Fruit fly (Drosophila melanogaster) whole organism, embryonic: ENCODE results near the gene retinin.
A peak's percentile ranks its signal among the peaks of the same experiment; 100 is the strongest.

Experiments used
- Adf1 ChIP-seq: fragments of 200-800 bp; sonication (Bioruptor generic); IDR thresholded peaks from 2 replicates; pipeline ENCODE4 v1.3.6; 2022; ENCODE audit warnings: missing biosample characterization, missing genetic modification characterization
- Awh ChIP-seq: fragments of 200-800 bp; sonication (Bioruptor generic); IDR thresholded peaks from 2 replicates; pipeline ENCODE4, ENCODE4 v1.3.6; 2022; ENCODE audit warnings: missing biosample characterization, missing genetic modification characterization
- Blimp-1 ChIP-seq: fragments of 200-800 bp; sonication (Bioruptor generic); optimal IDR thresholded peaks from 3 replicates; lab custom pipeline; 2018; ENCODE audit warnings: missing biosample characterization, missing genetic modification characterization, mild to moderate bottlenecking, moderate library complexity, missing genetic modification reagents
- C15 ChIP-seq: fragments of 200-800 bp; sonication (Bioruptor generic); IDR thresholded peaks from 3 replicates; pipeline ENCODE4 v1.3.6; 2022; ENCODE audit warnings: missing biosample characterization, missing genetic modification characterization
- CG10209 ChIP-seq: fragments of 200-800 bp; sonication (Bioruptor generic); optimal IDR thresholded peaks from 3 replicates; lab custom pipeline; 2017; ENCODE audit warnings: missing biosample characterization, mild to moderate bottlenecking, missing genetic modification characterization, missing genetic modification reagents
- CG10565 ChIP-seq: fragments of 200-800 bp; sonication (Bioruptor generic); optimal IDR thresholded peaks from 3 replicates; lab custom pipeline; 2016; ENCODE audit warnings: missing biosample characterization, mild to moderate bottlenecking, missing genetic modification characterization
- CG10979 ChIP-seq: fragments of 200-800 bp; sonication (Bioruptor generic); optimal IDR thresholded peaks from 2 replicates; lab custom pipeline; 2018; ENCODE audit warnings: missing biosample characterization, mild to moderate bottlenecking, missing genetic modification characterization, moderate library complexity
- CG1233 ChIP-seq: fragments of 200-800 bp; sonication (Bioruptor generic); optimal IDR thresholded peaks from 4 replicates; lab custom pipeline; 2018; ENCODE audit warnings: missing biosample characterization, mild to moderate bottlenecking, missing genetic modification characterization
- CG12659 ChIP-seq: fragments of 200-800 bp; sonication (Bioruptor generic); optimal IDR thresholded peaks from 3 replicates; lab custom pipeline; 2017; ENCODE audit warnings: mild to moderate bottlenecking, missing biosample characterization, missing genetic modification reagents, missing genetic modification characterization
- CG12942 ChIP-seq: fragments of 200-800 bp; sonication (Bioruptor generic); optimal IDR thresholded peaks from 3 replicates; lab custom pipeline; 2016; ENCODE audit warnings: missing biosample characterization, missing genetic modification characterization
- CG13123 ChIP-seq: fragments of 200-800 bp; sonication (Bioruptor generic); optimal IDR thresholded peaks from 2 replicates; lab custom pipeline; 2016; ENCODE audit warnings: missing biosample characterization, missing genetic modification characterization
- CG14441 ChIP-seq: fragments of 200-800 bp; sonication (Bioruptor generic); IDR thresholded peaks from 2 replicates; pipeline ENCODE4 v1.3.6; 2022; ENCODE audit warnings: missing biosample characterization, missing genetic modification characterization
- CG15011 ChIP-seq: fragments of 200-800 bp; sonication (Bioruptor generic); optimal IDR thresholded peaks from 3 replicates; lab custom pipeline; 2018; ENCODE audit warnings: missing biosample characterization, mild to moderate bottlenecking, missing genetic modification characterization
- CG15479 ChIP-seq: fragments of 200-800 bp; sonication (Bioruptor generic); optimal IDR thresholded peaks from 3 replicates; lab custom pipeline; 2019; ENCODE audit warnings: missing biosample characterization, mild to moderate bottlenecking, missing genetic modification characterization, moderate library complexity
- CG1602 ChIP-seq: fragments of 200-800 bp; sonication (Bioruptor generic); optimal IDR thresholded peaks from 3 replicates; lab custom pipeline; 2016; ENCODE audit warnings: missing biosample characterization, missing genetic modification characterization
- CG1647 ChIP-seq: fragments of 200-800 bp; sonication (Bioruptor generic); optimal IDR thresholded peaks from 3 replicates; lab custom pipeline; 2016; ENCODE audit warnings: missing biosample characterization, missing genetic modification characterization
- CG17385 ChIP-seq: fragments of 200-800 bp; sonication (Bioruptor generic); optimal IDR thresholded peaks from 3 replicates; lab custom pipeline; 2018; ENCODE audit warnings: missing biosample characterization, mild to moderate bottlenecking, missing genetic modification characterization
- CG18619 ChIP-seq: fragments of 200-800 bp; sonication (Bioruptor generic); optimal IDR thresholded peaks from 3 replicates; lab custom pipeline; 2017; ENCODE audit warnings: missing biosample characterization, mild to moderate bottlenecking, missing genetic modification characterization
- CG2120 ChIP-seq: fragments of 200-800 bp; sonication (Bioruptor generic); optimal IDR thresholded peaks from 3 replicates; lab custom pipeline; 2016; ENCODE audit warnings: missing biosample characterization, missing genetic modification characterization
- CG2712 ChIP-seq: fragments of 200-800 bp; optimal IDR thresholded peaks from 3 replicates; lab custom pipeline; 2019; ENCODE audit warnings: missing biosample characterization, mild to moderate bottlenecking, missing genetic modification characterization, moderate library complexity
- CG31441 ChIP-seq: fragments of 200-800 bp; sonication (Bioruptor generic); IDR thresholded peaks from 2 replicates; pipeline ENCODE4 v1.3.6; 2022; ENCODE audit warnings: missing biosample characterization, missing genetic modification characterization
- CG7271 ChIP-seq: fragments of 200-800 bp; sonication (Bioruptor generic); optimal IDR thresholded peaks from 2 replicates; lab custom pipeline; 2018; ENCODE audit warnings: missing biosample characterization, mild to moderate bottlenecking, missing genetic modification characterization, moderate library complexity
- CG7372 ChIP-seq: fragments of 200-800 bp; sonication (Bioruptor generic); IDR thresholded peaks from 2 replicates; pipeline ENCODE4 v1.3.6; 2022; ENCODE audit warnings: missing biosample characterization, missing genetic modification characterization
- CG8765 ChIP-seq: fragments of 200-800 bp; sonication (Bioruptor generic); IDR thresholded peaks from 2 replicates; pipeline ENCODE4 v1.3.6; 2022; ENCODE audit warnings: missing biosample characterization, missing genetic modification characterization
- CG9797 ChIP-seq: fragments of 200-800 bp; sonication (Bioruptor generic); optimal IDR thresholded peaks from 3 replicates; lab custom pipeline; 2018; ENCODE audit warnings: missing biosample characterization, mild to moderate bottlenecking, missing genetic modification characterization
- Doc2 ChIP-seq: fragments of 200-800 bp; sonication (Bioruptor generic); IDR thresholded peaks from 2 replicates; pipeline ENCODE4 v1.3.6; 2022; ENCODE audit warnings: missing biosample characterization, missing genetic modification characterization
- Eip74EF ChIP-seq, 2 experiments: fragments of 200-800 bp in 1 of 2; fragments of >200 bp in 1 of 2; sonication (Bioruptor generic) in 1 of 2; optimal IDR thresholded peaks; 2 replicates each; lab custom pipeline; 2017 to 2019; ENCODE audit warnings: missing biosample characterization in 2 of 2, missing genetic modification characterization in 2 of 2, mild to moderate bottlenecking in 1 of 2, moderate library complexity in 1 of 2
- Fer1 ChIP-seq: fragments of 200-800 bp; sonication (Bioruptor generic); optimal IDR thresholded peaks from 2 replicates; lab custom pipeline; 2017; ENCODE audit warnings: missing biosample characterization, mild to moderate bottlenecking, missing genetic modification characterization
- Neu2 ChIP-seq: fragments of 200-800 bp; sonication (Bioruptor generic); optimal IDR thresholded peaks from 3 replicates; lab custom pipeline; 2016; ENCODE audit warnings: missing biosample characterization, missing genetic modification characterization, borderline replicate concordance
- Sry-β ChIP-seq: fragments of 200-800 bp; sonication (Bioruptor generic); optimal IDR thresholded peaks from 2 replicates; lab custom pipeline; 2018; ENCODE audit warnings: missing biosample characterization, mild to moderate bottlenecking, missing genetic modification characterization, moderate library complexity
- TFAM ChIP-seq: fragments of 200-800 bp; sonication (Bioruptor generic); optimal IDR thresholded peaks from 2 replicates; lab custom pipeline; 2017; ENCODE audit warnings: missing biosample characterization, missing genetic modification characterization, inconsistent platforms
- amos ChIP-seq: fragments of 200-800 bp; sonication (Bioruptor generic); IDR thresholded peaks from 2 replicates; pipeline ENCODE4 v1.3.6; 2022; ENCODE audit warnings: missing biosample characterization, missing genetic modification characterization; ENCODE audit not compliant: partially characterized antibody
- bbx ChIP-seq: fragments of 200-800 bp; sonication (Bioruptor generic); IDR thresholded peaks from 2 replicates; pipeline ENCODE4 v1.3.6; 2022; ENCODE audit warnings: missing biosample characterization, missing genetic modification characterization; ENCODE audit not compliant: partially characterized antibody
- br ChIP-seq: fragments of >200 bp; optimal IDR thresholded peaks from 2 replicates; lab custom pipeline; 2017
- corto ChIP-seq: fragments of 200-800 bp; sonication (Bioruptor generic); optimal IDR thresholded peaks from 2 replicates; lab custom pipeline; 2016; ENCODE audit warnings: missing biosample characterization, mild to moderate bottlenecking, missing genetic modification characterization, moderate library complexity
- emc ChIP-seq: fragments of 200-800 bp; sonication (Bioruptor generic); optimal IDR thresholded peaks from 2 replicates; lab custom pipeline; 2016; ENCODE audit warnings: missing biosample characterization, missing genetic modification characterization
- en ChIP-seq: fragments of 200-800 bp; sonication (Bioruptor generic); optimal IDR thresholded peaks from 2 replicates; lab custom pipeline; 2016; ENCODE audit warnings: missing biosample characterization, missing genetic modification characterization
- ftz-f1 ChIP-seq: fragments of 200-800 bp; sonication (Bioruptor generic); optimal IDR thresholded peaks from 2 replicates; lab custom pipeline; 2016; ENCODE audit warnings: missing biosample characterization, missing genetic modification characterization
- gro ChIP-seq: fragments of 200-800 bp; sonication (Bioruptor generic); optimal IDR thresholded peaks from 2 replicates; lab custom pipeline; 2016; ENCODE audit warnings: missing biosample characterization, missing genetic modification characterization
- knrl ChIP-seq: fragments of 200-800 bp; sonication (Bioruptor generic); IDR thresholded peaks from 3 replicates; pipeline ENCODE4 v1.3.6; 2022; ENCODE audit warnings: missing biosample characterization, missing genetic modification characterization; ENCODE audit not compliant: partially characterized antibody
- lbe ChIP-seq: fragments of 200-800 bp; sonication (Bioruptor generic); optimal IDR thresholded peaks from 2 replicates; lab custom pipeline; 2016; ENCODE audit warnings: missing biosample characterization, mild to moderate bottlenecking, missing genetic modification characterization
- lov ChIP-seq, 2 experiments: fragments of 200-800 bp in 1 of 2; fragments of >200 bp in 1 of 2; sonication (Bioruptor generic) in 1 of 2; IDR thresholded peaks in 1 of 2; optimal IDR thresholded peaks in 1 of 2; 2 replicates in 1 of 2; 3 replicates in 1 of 2; pipeline versions ENCODE4 v1.3.6 to Lab custom; 2017 to 2022; ENCODE audit warnings: missing biosample characterization in 1 of 2, missing genetic modification characterization in 1 of 2
- mam ChIP-seq: fragments of 200-800 bp; sonication (Bioruptor generic); optimal IDR thresholded peaks from 3 replicates; lab custom pipeline; 2016; ENCODE audit warnings: missing biosample characterization, missing genetic modification characterization
- nmo ChIP-seq: fragments of 200-800 bp; sonication (Bioruptor generic); optimal IDR thresholded peaks from 2 replicates; lab custom pipeline; 2018; ENCODE audit warnings: missing biosample characterization, mild to moderate bottlenecking, missing genetic modification characterization, moderate library complexity
- otp ChIP-seq: fragments of 200-800 bp; sonication (Bioruptor generic); IDR thresholded peaks from 3 replicates; pipeline ENCODE4, ENCODE4 v1.3.6; 2022; ENCODE audit warnings: missing biosample characterization, missing genetic modification characterization
- scrt ChIP-seq: fragments of 200-800 bp; sonication (Bioruptor generic); optimal IDR thresholded peaks from 2 replicates; lab custom pipeline; 2018; ENCODE audit warnings: missing biosample characterization, mild to moderate bottlenecking, missing genetic modification characterization, moderate library complexity
- sisA ChIP-seq: fragments of 200-800 bp; sonication (Bioruptor generic); IDR thresholded peaks from 2 replicates; pipeline ENCODE4 v1.3.6; 2022; ENCODE audit warnings: missing biosample characterization, missing genetic modification characterization
- stc ChIP-seq: fragments of 200-800 bp; sonication (Bioruptor generic); IDR thresholded peaks from 2 replicates; pipeline ENCODE4 v1.3.6; 2022; ENCODE audit warnings: missing biosample characterization, missing genetic modification characterization
- tna ChIP-seq: fragments of 200-800 bp; sonication (Bioruptor generic); IDR thresholded peaks from 2 replicates; pipeline ENCODE4 v1.3.6; 2022; ENCODE audit warnings: missing biosample characterization, missing genetic modification characterization; ENCODE audit not compliant: partially characterized antibody
- wor ChIP-seq: fragments of 200-800 bp; sonication (Bioruptor generic); IDR thresholded peaks from 2 replicates; pipeline ENCODE4 v1.3.6; 2022; ENCODE audit warnings: missing biosample characterization, missing genetic modification characterization

Gene retinin

DNA sequence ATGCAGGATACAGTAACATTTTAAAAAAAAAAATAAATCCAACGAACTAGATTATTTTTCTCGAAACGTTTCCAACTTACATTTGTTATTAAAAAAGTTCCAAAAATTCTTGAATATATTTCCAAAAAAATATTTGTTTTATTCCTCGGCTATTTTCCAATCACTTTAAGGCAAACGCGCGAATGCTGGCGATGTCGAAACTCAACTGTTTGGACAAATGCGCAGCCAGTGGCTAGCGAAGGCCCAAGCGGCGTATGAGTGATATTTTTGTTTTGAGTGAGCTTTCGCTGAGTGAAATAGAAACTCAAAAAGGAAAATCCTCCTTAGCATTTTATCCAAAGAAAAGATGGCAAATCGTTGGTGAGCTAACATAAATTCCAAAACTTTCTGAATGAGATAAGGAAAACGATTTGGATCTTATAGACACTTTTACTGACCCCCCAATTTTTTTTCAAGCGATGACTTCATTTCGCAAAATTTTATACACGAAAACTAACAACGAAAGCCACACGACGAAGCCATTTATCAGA is 27.6 kb downstream of the retinin start, which contains the start of gene ringer (continued):
- TF ChIP-seq nmo = no peak
- no peak for TF ChIP-seq wor (GFP tag; lab: Robert Waterston, UW)
- no peak; the same call in 1 of the 2 replicates for TF ChIP-seq amos
- TF ChIP-seq gro (GFP tag; lab: Kevin White, UChicago) = peak; percentile 29
- TF ChIP-seq en (GFP tag; lab: Kevin White, UChicago) = no peak
- no peak for TF ChIP-seq CG2712 (tag; lab: Kevin White, UChicago)
- TF ChIP-seq otp (GFP tag; lab: Robert Waterston, UW) = no peak
- no peak for TF ChIP-seq CG12942 (GFP tag; lab: Kevin White, UChicago)
- peak; percentile 10 for TF ChIP-seq CG18619
- TF ChIP-seq Adf1 (GFP tag; lab: Robert Waterston, UW) = peak; percentile 8; the same call in 1 of the 2 replicates
- TF ChIP-seq CG15479 (GFP tag; lab: Kevin White, UChicago) = no peak
- no peak for TF ChIP-seq CG1233 (GFP tag; lab: Kevin White, UChicago)
- TF ChIP-seq ftz-f1 (GFP tag; lab: Kevin White, UChicago) = peak; percentile 9
- TF ChIP-seq CG13123 = no peak
- no peak for TF ChIP-seq CG10565
- no peak for TF ChIP-seq CG1647 (GFP tag; lab: Kevin White, UChicago)
- TF ChIP-seq stc (GFP tag; lab: Robert Waterston, UW) = no peak
- TF ChIP-seq mam = no peak
- TF ChIP-seq Fer1 = peak; percentile 14
- TF ChIP-seq lov (optimal IDR thresholded peaks at IDR 0.05; lab: Kevin White, UChicago) = no peak
- no peak for TF ChIP-seq lov (GFP tag; IDR thresholded peaks at IDR 0.05; lab: Robert Waterston, UW)
- TF ChIP-seq Neu2 (GFP tag; lab: Kevin White, UChicago) = no peak
- no peak for TF ChIP-seq bbx
- TF ChIP-seq Blimp-1 = no peak
- TF ChIP-seq Sry-β (GFP tag; lab: Kevin White, UChicago) = no peak
- TF ChIP-seq emc (GFP tag; lab: Kevin White, UChicago) = no peak
- TF ChIP-seq CG7372 = no peak
- no peak for TF ChIP-seq corto (GFP tag; lab: Kevin White, UChicago)
- no peak for TF ChIP-seq CG10979
- TF ChIP-seq CG2120 = peak; percentile 29
- TF ChIP-seq lbe (GFP tag; lab: Kevin White, UChicago) = no peak
- no peak for TF ChIP-seq TFAM (GFP tag; lab: Kevin White, UChicago)
- TF ChIP-seq sisA (GFP tag; lab: Robert Waterston, UW) = no peak
- TF ChIP-seq tna (GFP tag; lab: Robert Waterston, UW) = no peak
- no peak for TF ChIP-seq CG8765 (GFP tag; lab: Robert Waterston, UW)
- peak; percentile 8 for TF ChIP-seq CG12659 (GFP tag; lab: Kevin White, UChicago)
- no peak for TF ChIP-seq CG9797
- no peak for TF ChIP-seq Eip74EF (GFP tag; optimal IDR thresholded peaks at IDR 0.05; lab: Kevin White, UChicago)
- TF ChIP-seq knrl (GFP tag; lab: Robert Waterston, UW) = no peak
- no peak for TF ChIP-seq CG31441 (GFP tag; lab: Robert Waterston, UW)
- no peak for TF ChIP-seq CG7271 (tag; lab: Kevin White, UChicago)
- TF ChIP-seq Doc2 (GFP tag; lab: Robert Waterston, UW) = no peak
- no peak for TF ChIP-seq br (lab: Kevin White, UChicago)
- no peak for TF ChIP-seq scrt (GFP tag; lab: Kevin White, UChicago)
- TF ChIP-seq CG10209 (GFP tag; lab: Kevin White, UChicago) = no peak
- no peak for TF ChIP-seq C15
- TF ChIP-seq Awh = no peak
- TF ChIP-seq CG14441 (GFP tag; lab: Robert Waterston, UW) = no peak
- TF ChIP-seq CG1602 (GFP tag; lab: Kevin White, UChicago) = no peak
- no peak for TF ChIP-seq CG15011 (GFP tag; lab: Kevin White, UChicago)
- no peak for TF ChIP-seq CG17385 (GFP tag; lab: Kevin White, UChicago)
